Fruit fly (Drosophila melanogaster) whole organism: ENCODE results near the gene Tsp29Fa.

Experiments used
- CG8478 ChIP-seq: fragments of >200 bp; optimal IDR thresholded peaks from 2 replicates; lab custom pipeline; 2018; ENCODE audit warnings: inconsistent platforms
- Dll ChIP-seq: fragments of >200 bp; optimal IDR thresholded peaks from 2 replicates; lab custom pipeline; 2017
- EcR ChIP-seq, 2 experiments: fragments of >200 bp; optimal IDR thresholded peaks; 2 replicates each; lab custom pipeline; 2017; ENCODE audit warnings: missing biosample characterization in 2 of 2, missing genetic modification characterization in 2 of 2, missing genetic modification reagents in 2 of 2
- pan ChIP-seq: fragments of >200 bp; optimal IDR thresholded peaks from 2 replicates; lab custom pipeline; 2017
- psq ChIP-seq: fragments of >200 bp; optimal IDR thresholded peaks from 2 replicates; lab custom pipeline; 2017
- usp ChIP-seq: fragments of >200 bp; optimal IDR thresholded peaks from 2 replicates; lab custom pipeline; 2017; ENCODE audit warnings: missing biosample characterization, missing genetic modification characterization, mixed read lengths

Tsp29Fa gene

dm6 chr2L:8933710-8934242 lies at the start of gene Tsp29Fa:
Tsp29Fa (plus strand) TSS chr2L:8933962.
- TF ChIP-seq usp (GFP tag; lab: Kevin White, UChicago), result no peak
- TF ChIP-seq CG8478 (lab: Kevin White, UChicago), result no peak
- no peak for TF ChIP-seq pan (lab: Kevin White, UChicago)
- TF ChIP-seq Dll (lab: Kevin White, UChicago), result no peak
- TF ChIP-seq EcR (GFP tag; optimal IDR thresholded peaks at IDR 0.05; lab: Kevin White, UChicago), result no peak
- no peak for TF ChIP-seq psq (lab: Kevin White, UChicago)

dm6 chr2L:8884102-8884501 lies 49.7 kb upstream of the Tsp29Fa start:
- TF ChIP-seq EcR (GFP tag; optimal IDR thresholded peaks at IDR 0.05; lab: Kevin White, UChicago) (no peak), usp (GFP tag; lab: Kevin White, UChicago) (no peak), pan (lab: Kevin White, UChicago) (no peak), psq (lab: Kevin White, UChicago) (no peak)

- TF ChIP-seq pan (lab: Kevin White, UChicago) (no peak), CG8478 (lab: Kevin White, UChicago) (no peak), Dll (lab: Kevin White, UChicago) (no peak), usp (GFP tag; lab: Kevin White, UChicago) (no peak), EcR (GFP tag; optimal IDR thresholded peaks at IDR 0.05; lab: Kevin White, UChicago) (no peak), psq (lab: Kevin White, UChicago) (no peak)
These were observed 45.6 kb upstream of the Tsp29Fa start for dm6 chr2L:8888210-8888609.

dm6 chr2L:8888720-8889119 lies 45.0 kb upstream of the Tsp29Fa start:
- no peak for TF ChIP-seq pan (lab: Kevin White, UChicago)
- no peak for TF ChIP-seq EcR (GFP tag; optimal IDR thresholded peaks at IDR 0.05; lab: Kevin White, UChicago)
- TF ChIP-seq usp (GFP tag; lab: Kevin White, UChicago), result no peak
- TF ChIP-seq Dll (lab: Kevin White, UChicago), result no peak
- TF ChIP-seq CG8478 (lab: Kevin White, UChicago), result no peak
- no peak for TF ChIP-seq psq (lab: Kevin White, UChicago)

dm6 chr2L:8891140-8891539 lies 42.6 kb upstream of the Tsp29Fa start, which contains the start of gene CG42713:
CG42713 (plus strand) TSS chr2L:8891440.
- TF ChIP-seq CG8478 (lab: Kevin White, UChicago), result no peak
- no peak for TF ChIP-seq EcR (GFP tag; optimal IDR thresholded peaks at IDR 0.05; lab: Kevin White, UChicago)
- TF ChIP-seq pan (lab: Kevin White, UChicago), result no peak
- no peak for TF ChIP-seq usp (GFP tag; lab: Kevin White, UChicago)
- no peak for TF ChIP-seq Dll (lab: Kevin White, UChicago)
- no peak for TF ChIP-seq psq (lab: Kevin White, UChicago)

- no peak for TF ChIP-seq psq (lab: Kevin White, UChicago)
- no peak for TF ChIP-seq EcR (GFP tag; optimal IDR thresholded peaks at IDR 0.05; lab: Kevin White, UChicago)
- no peak for TF ChIP-seq CG8478 (lab: Kevin White, UChicago)
- no peak for TF ChIP-seq pan (lab: Kevin White, UChicago)
- no peak for TF ChIP-seq Dll (lab: Kevin White, UChicago)
- TF ChIP-seq usp (GFP tag; lab: Kevin White, UChicago), result no peak
These were observed 39.5 kb upstream of the Tsp29Fa start for dm6 chr2L:8894224-8894623.

- TF ChIP-seq CG8478 (lab: Kevin White, UChicago) (no peak), psq (lab: Kevin White, UChicago) (no peak), pan (lab: Kevin White, UChicago) (no peak), Dll (lab: Kevin White, UChicago) (no peak), usp (GFP tag; lab: Kevin White, UChicago) (no peak), EcR (GFP tag; optimal IDR thresholded peaks at IDR 0.05; lab: Kevin White, UChicago) (no peak)
These were observed 35.6 kb upstream of the Tsp29Fa start for dm6 chr2L:8897954-8898713.

dm6 chr2L:8898714-8899652 lies 34.8 kb upstream of the Tsp29Fa start, which contains the start of gene CG34398:
CG34398 (plus strand) TSS chr2L:8898786.
- TF ChIP-seq CG8478 (lab: Kevin White, UChicago) (no peak), psq (lab: Kevin White, UChicago) (no peak), EcR (GFP tag; optimal IDR thresholded peaks at IDR 0.05; lab: Kevin White, UChicago) (no peak), Dll (lab: Kevin White, UChicago) (no peak), pan (lab: Kevin White, UChicago) (no peak), usp (GFP tag; lab: Kevin White, UChicago) (no peak)

- TF ChIP-seq psq (lab: Kevin White, UChicago) (no peak), CG8478 (lab: Kevin White, UChicago) (no peak), EcR (GFP tag; optimal IDR thresholded peaks at IDR 0.05; lab: Kevin White, UChicago) (no peak)
These were observed 31.9 kb upstream of the Tsp29Fa start for dm6 chr2L:8901882-8902281.

dm6 chr2L:8906279-8906678 lies 27.5 kb upstream of the Tsp29Fa start:
- TF ChIP-seq CG8478 (lab: Kevin White, UChicago), result no peak
- no peak for TF ChIP-seq EcR (GFP tag; optimal IDR thresholded peaks at IDR 0.05; lab: Kevin White, UChicago)
- TF ChIP-seq Dll (lab: Kevin White, UChicago), result no peak
- no peak for TF ChIP-seq pan (lab: Kevin White, UChicago)
- no peak for TF ChIP-seq usp (GFP tag; lab: Kevin White, UChicago)
- no peak for TF ChIP-seq psq (lab: Kevin White, UChicago)
